Fruit fly (Drosophila melanogaster) whole organism, wandering third instar larva: ENCODE measurements around the gene CG32573.

ENCODE experiments used
- Abd-B ChIP-seq: fragments of >200 bp; optimal IDR thresholded peaks from 2 replicates; lab custom pipeline; 2017; ENCODE audit warnings: missing biosample characterization, missing genetic modification characterization
- CG9705 ChIP-seq: fragments of 200-800 bp; sonication (Bioruptor generic); optimal IDR thresholded peaks from 2 replicates; lab custom pipeline; 2018; ENCODE audit warnings: missing biosample characterization, mild to moderate bottlenecking, missing genetic modification characterization
- CrebA ChIP-seq: fragments of 200-800 bp; sonication (Bioruptor generic); optimal IDR thresholded peaks from 2 replicates; lab custom pipeline; 2016; ENCODE audit warnings: missing biosample characterization, mild to moderate bottlenecking, missing genetic modification characterization, borderline replicate concordance
- Dfd ChIP-seq: fragments of >200 bp; optimal IDR thresholded peaks from 2 replicates; lab custom pipeline; 2017; ENCODE audit warnings: missing biosample characterization, missing genetic modification characterization
- Hr78 ChIP-seq: fragments of >200 bp; optimal IDR thresholded peaks from 2 replicates; lab custom pipeline; 2017; ENCODE audit warnings: missing biosample characterization, missing genetic modification characterization
- Hr83 ChIP-seq: fragments of 200-300 bp; sonication (Bioruptor generic); optimal IDR thresholded peaks from 2 replicates; lab custom pipeline; 2016; ENCODE audit warnings: missing biosample characterization, mild to moderate bottlenecking, missing genetic modification characterization, moderate library complexity; ENCODE audit not compliant: poor library complexity, severe bottlenecking
- dl ChIP-seq, 2 experiments: fragments of 175-275, 200-275 bp in 1 of 2; fragments of 200-275 bp in 1 of 2; sonication (Bioruptor generic); optimal IDR thresholded peaks; lab custom pipeline; 2018; ENCODE audit warnings: mild to moderate bottlenecking in 2 of 2, missing biosample characterization in 2 of 2, missing genetic modification characterization in 2 of 2, moderate library complexity in 2 of 2; ENCODE audit not compliant: partially characterized antibody in 2 of 2, insufficient read depth in 1 of 2
- ey ChIP-seq: fragments of 200-800 bp; sonication (Bioruptor generic); optimal IDR thresholded peaks from 2 replicates; lab custom pipeline; 2016; ENCODE audit warnings: missing biosample characterization, missing genetic modification characterization
- lola ChIP-seq: fragments of >200 bp; optimal IDR thresholded peaks from 2 replicates; lab custom pipeline; 2017; ENCODE audit warnings: missing biosample characterization, missing genetic modification characterization
- sv ChIP-seq: fragments of 200-800 bp; sonication (Bioruptor generic); optimal IDR thresholded peaks from 3 replicates; lab custom pipeline; 2016; ENCODE audit warnings: missing biosample characterization, missing genetic modification characterization

DNA sequence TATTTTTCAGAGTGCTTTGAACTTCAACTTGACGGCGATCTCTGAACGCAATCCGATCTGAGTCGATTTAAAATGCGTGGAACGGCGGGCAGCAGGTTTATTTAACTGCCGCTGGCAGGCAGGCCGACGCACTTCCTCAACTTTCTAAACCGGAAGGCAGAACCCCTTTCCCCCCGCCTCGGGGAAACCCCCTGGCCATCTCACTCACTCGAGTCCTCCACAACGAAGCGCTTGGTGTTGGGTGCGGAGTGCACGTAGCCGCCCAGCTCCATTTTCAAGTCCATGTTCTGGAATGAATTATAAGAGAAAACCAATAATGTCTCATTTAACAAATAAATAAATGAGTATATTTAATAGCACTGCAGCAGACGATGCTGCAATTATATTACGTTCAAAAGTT, 18.7 kb downstream of the CG32573 start:
- TF ChIP-seq dl (GFP tag; optimal IDR thresholded peaks at IDR 0.05; lab: Kevin White, UChicago; ENCODE audit: insufficient read depth in 1 of 2, partially characterized antibody in 2 of 2) (no peak), CG9705 (GFP tag; lab: Kevin White, UChicago) (no peak), Abd-B (no peak), CrebA (GFP tag; lab: Kevin White, UChicago) (no peak), lola (no peak), Hr83 (GFP tag; lab: Kevin White, UChicago) (no peak), ey (GFP tag; lab: Kevin White, UChicago) (no peak), Dfd (GFP tag; lab: Kevin White, UChicago) (no peak), sv (GFP tag; lab: Kevin White, UChicago) (no peak), Hr78 (GFP tag; lab: Kevin White, UChicago) (no peak)
